Worm (Caenorhabditis elegans) whole organism, early embryonic: Measurements from ENCODE around the gene F47B7.2.

Experiments used
- F13C5.2 ChIP-seq: sonication (generic microtip); optimal IDR thresholded peaks from 2 replicates; lab custom pipeline; 2017; ENCODE audit warnings: mild to moderate bottlenecking, missing genetic modification characterization, inconsistent platforms, missing compliant biosample characterization
- ama-1 ChIP-seq: fragments of 150-350 bp; optimal IDR thresholded peaks from 2 replicates; lab custom pipeline; 2014
- ets-7 ChIP-seq: sonication (generic microtip); optimal IDR thresholded peaks from 2 replicates; lab custom pipeline; 2016; ENCODE audit warnings: missing genotype, missing genetic modification characterization, missing compliant biosample characterization
- flt-1 ChIP-seq: fragments of 200-800 bp; sonication (Bioruptor generic); IDR thresholded peaks from 2 replicates; pipeline ENCODE4 v1.3.6; 2022; ENCODE audit warnings: missing genetic modification characterization, missing compliant biosample characterization
- hmbx-1 ChIP-seq: sonication (generic microtip); optimal IDR thresholded peaks from 2 replicates; lab custom pipeline; 2016; ENCODE audit warnings: mild to moderate bottlenecking, missing genetic modification characterization, missing compliant biosample characterization
- hmg-4 ChIP-seq: fragments of 200-800 bp; sonication (Bioruptor generic); optimal IDR thresholded peaks from 2 replicates; lab custom pipeline; 2018; ENCODE audit warnings: mild to moderate bottlenecking, missing genetic modification characterization, missing compliant biosample characterization
- scrt-1 ChIP-seq: fragments of 200-800 bp; sonication (Bioruptor generic); IDR thresholded peaks from 2 replicates; pipeline ENCODE4 v1.3.6; 2022; ENCODE audit warnings: missing genetic modification characterization, missing compliant biosample characterization
- sea-1 ChIP-seq: fragments of 200-800 bp; sonication (Bioruptor generic); conservative IDR thresholded peaks from 2 replicates; pipeline ENCODE4 v1.3.6; 2022; ENCODE audit warnings: missing genetic modification characterization, missing compliant biosample characterization
- tbx-37 ChIP-seq: fragments of 200-800 bp; sonication (Bioruptor generic); conservative IDR thresholded peaks from 2 replicates; pipeline ENCODE4 v1.3.6; 2022; ENCODE audit warnings: missing genetic modification reagents, missing genetic modification characterization, missing compliant biosample characterization

- no peak for TF ChIP-seq ets-7 (tag; lab: Kevin White, UChicago)
- TF ChIP-seq flt-1, result no peak
- no peak for TF ChIP-seq sea-1
- no peak for TF ChIP-seq ama-1 (lab: Kevin White, UChicago)
- TF ChIP-seq hmg-4 (GFP tag; lab: Kevin White, UChicago), result no peak
- TF ChIP-seq tbx-37 (GFP tag; lab: Robert Waterston, UW), result no peak
- TF ChIP-seq hmbx-1 (tag; lab: Kevin White, UChicago), result no peak
- TF ChIP-seq scrt-1 (GFP tag; lab: Robert Waterston, UW), result no peak
- no peak for TF ChIP-seq F13C5.2 (tag; lab: Kevin White, UChicago)
Observed at ce11 chrX:3756238-3756637, 16.3 kb upstream of the F47B7.2 start.
